Fruit fly (Drosophila melanogaster): ENCODE results near the gene Rsph1.

- TF ChIP-seq Dll (optimal IDR thresholded peaks at IDR 0.05) (no peak), CG8478 (optimal IDR thresholded peaks at IDR 0.05) (no peak), psq (optimal IDR thresholded peaks at IDR 0.05) (no peak), usp (GFP tag; optimal IDR thresholded peaks at IDR 0.05) (no peak)
Measured at dm6 chr2L:13205256-13205655, 22.0 kb downstream of the Rsph1 start.

Data from whole organism.